Worm (Caenorhabditis elegans): ENCODE measurements around the gene lgc-17.

DNA sequence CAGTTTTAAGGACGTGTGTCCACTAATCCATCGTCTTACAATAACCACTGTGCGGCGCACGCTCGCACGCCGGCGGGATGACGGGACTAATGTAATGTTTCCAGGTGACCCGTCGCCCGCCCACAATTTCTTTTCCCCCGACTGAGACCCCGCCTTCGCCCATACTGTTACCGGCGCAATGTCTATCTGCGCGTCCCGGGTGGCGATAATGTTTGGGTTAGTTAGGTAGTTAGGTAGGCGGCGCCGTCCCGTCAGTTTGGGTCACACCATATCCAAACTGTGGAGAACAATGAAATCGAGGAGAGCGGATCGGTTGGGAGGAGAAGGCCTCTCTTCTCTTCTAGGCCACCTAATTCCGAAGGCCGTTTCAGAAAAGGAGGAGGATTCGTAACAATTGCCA is 35.1 kb upstream of the lgc-17 start:
- TF ChIP-seq elt-3 (tag; optimal IDR thresholded peaks at IDR 0.05) (no peak), nhr-28 (tag; optimal IDR thresholded peaks at IDR 0.05) (no peak), pha-4 (tag; optimal IDR thresholded peaks at IDR 0.05) (no peak), ztf-11 (tag; optimal IDR thresholded peaks at IDR 0.05) (no peak), lin-13 (tag; optimal IDR thresholded peaks at IDR 0.05) (no peak), nhr-76 (tag; optimal IDR thresholded peaks at IDR 0.05) (no peak), elt-1 (tag; optimal IDR thresholded peaks at IDR 0.05; ENCODE audit: borderline replicate concordance, insufficient read depth) (no peak)

Measured in whole organism, mixed stage, embryonic.